Worm (Caenorhabditis elegans): ENCODE measurements around the gene H23N18.5.

ce11 chrV:4884490-4884889, 27.7 kb downstream of the H23N18.5 start, which contains the start of gene T19H12.12:
- TF ChIP-seq nhr-77 (tag; optimal IDR thresholded peaks at IDR 0.05) = no peak
- no peak for TF ChIP-seq skn-1 (tag; optimal IDR thresholded peaks at IDR 0.05)
- TF ChIP-seq snpc-4 (tag; optimal IDR thresholded peaks at IDR 0.05) = no peak
- no peak for TF ChIP-seq F13H6.1 (tag; optimal IDR thresholded peaks at IDR 0.05)
- TF ChIP-seq lin-13 (GFP tag; optimal IDR thresholded peaks at IDR 0.05) = no peak
- TF ChIP-seq unc-62 (GFP tag; optimal IDR thresholded peaks at IDR 0.05) = no peak
- no peak for TF ChIP-seq nhr-237 (tag; optimal IDR thresholded peaks at IDR 0.05)
- no peak for TF ChIP-seq egl-27 (tag; optimal IDR thresholded peaks at IDR 0.05)
- no peak for TF ChIP-seq nhr-25 (tag; optimal IDR thresholded peaks at IDR 0.05)

All from whole organism, L2 larva.